Worm (Caenorhabditis elegans): ENCODE data around the gene Y17G7B.20.

Y17G7B.20 gene

ce11 chrII:11980110-11980509 lies 466 bp upstream of the Y17G7B.20 start (continued):
- no peak for TF ChIP-seq nhr-76 (tag; optimal IDR thresholded peaks at IDR 0.05)
- peak; percentile 72 to 83 for TF ChIP-seq lin-35 (GFP tag; optimal IDR thresholded peaks at IDR 0.05)
- peak; percentile 93 for TF ChIP-seq mep-1 (tag; optimal IDR thresholded peaks at IDR 0.05)
- no peak for TF ChIP-seq sptf-1 (tag; optimal IDR thresholded peaks at IDR 0.05)
- TF ChIP-seq hlh-17 (GFP tag; optimal IDR thresholded peaks at IDR 0.05; ENCODE audit: borderline replicate concordance): no peak
- peak; percentile 91 for TF ChIP-seq egl-13 (tag; optimal IDR thresholded peaks at IDR 0.05)
- TF ChIP-seq mef-2 (tag; optimal IDR thresholded peaks at IDR 0.05): peak; percentile 29
- TF ChIP-seq unc-98 (GFP tag; IDR thresholded peaks at IDR 0.05): peak; percentile 22; the same call in 1 of the 2 replicates
- TF ChIP-seq pag-3 (tag; optimal IDR thresholded peaks at IDR 0.05; ENCODE audit: borderline replicate concordance, insufficient read depth): no peak
- TF ChIP-seq hlh-4 (tag; optimal IDR thresholded peaks at IDR 0.05): peak; percentile 61
- peak; percentile 77 for TF ChIP-seq ces-1 (GFP tag; optimal IDR thresholded peaks at IDR 0.05)
- TF ChIP-seq skn-1 (tag; optimal IDR thresholded peaks at IDR 0.05): peak; percentile 80
- no peak for TF ChIP-seq ama-1 (optimal IDR thresholded peaks at IDR 0.05)
- peak; percentile 67 for TF ChIP-seq zip-4 (GFP tag; optimal IDR thresholded peaks at IDR 0.05)
- peak; percentile 88 for TF ChIP-seq isw-1 (GFP tag; IDR thresholded peaks at IDR 0.05)
- TF ChIP-seq nhr-85 (tag): peak; percentile 91
- peak; percentile 61 for TF ChIP-seq nhr-77 (tag; optimal IDR thresholded peaks at IDR 0.05)
- no peak for TF ChIP-seq unc-30 (tag; optimal IDR thresholded peaks at IDR 0.05)
- peak; percentile 94 for TF ChIP-seq nhr-47 (tag; optimal IDR thresholded peaks at IDR 0.05)
- TF ChIP-seq mab-9 (GFP tag; IDR thresholded peaks at IDR 0.05): peak; percentile 80
- peak; percentile 45 for TF ChIP-seq lin-39 (tag; optimal IDR thresholded peaks at IDR 0.05)
- TF ChIP-seq tbx-2 (tag; optimal IDR thresholded peaks at IDR 0.05): peak; percentile 89
- TF ChIP-seq efl-3 (GFP tag; optimal IDR thresholded peaks at IDR 0.05): peak; percentile 47
- peak; percentile 87 for TF ChIP-seq lin-15B (tag; optimal IDR thresholded peaks at IDR 0.05)
- no peak for TF ChIP-seq pqm-1 (tag; optimal IDR thresholded peaks at IDR 0.05)
- peak; percentile 81 for TF ChIP-seq C16A3.4 (tag; optimal IDR thresholded peaks at IDR 0.05)
- peak; percentile 88 to 92 (median 90) for TF ChIP-seq ceh-82 (tag; optimal IDR thresholded peaks at IDR 0.05)
- TF ChIP-seq dsc-1 (tag; optimal IDR thresholded peaks at IDR 0.05): peak; percentile 84
- no peak for TF ChIP-seq tlp-1 (tag; optimal IDR thresholded peaks at IDR 0.05)
- peak; percentile 92 for TF ChIP-seq xbp-1 (tag; optimal IDR thresholded peaks at IDR 0.05)
- peak; percentile 96 for TF ChIP-seq fkh-8 (tag; optimal IDR thresholded peaks at IDR 0.05)
- peak; percentile 75 for TF ChIP-seq elt-2 (tag; optimal IDR thresholded peaks at IDR 0.05)
- peak; percentile 56 for TF ChIP-seq blmp-1 (tag; optimal IDR thresholded peaks at IDR 0.05)
- TF ChIP-seq grh-1 (GFP tag; IDR thresholded peaks at IDR 0.05): peak; percentile 75
- TF ChIP-seq aha-1 (tag; optimal IDR thresholded peaks at IDR 0.05): no peak
- TF ChIP-seq jun-1 (tag; optimal IDR thresholded peaks at IDR 0.05): peak; percentile 71
- TF ChIP-seq efl-1 (optimal IDR thresholded peaks at IDR 0.05): peak; percentile 83 to 90
- TF ChIP-seq efl-1 (GFP tag; optimal IDR thresholded peaks at IDR 0.05 in 1 of 2): peak; percentile 69 to 97
- TF ChIP-seq nhr-19 (GFP tag; conservative IDR thresholded peaks at IDR 0.05): peak; percentile 91
- peak; percentile 33 for TF ChIP-seq irx-1 (tag; optimal IDR thresholded peaks at IDR 0.05)
- no peak for TF ChIP-seq nhr-84 (tag; optimal IDR thresholded peaks at IDR 0.05)
- TF ChIP-seq sup-37 (GFP tag; optimal IDR thresholded peaks at IDR 0.05): no peak
- no peak for TF ChIP-seq zag-1 (tag; optimal IDR thresholded peaks at IDR 0.05)
- TF ChIP-seq snu-23 (GFP tag; optimal IDR thresholded peaks at IDR 0.05): peak; percentile 90
- no peak for TF ChIP-seq nhr-28 (tag; optimal IDR thresholded peaks at IDR 0.05)
- TF ChIP-seq hpl-2 (GFP tag; optimal IDR thresholded peaks at IDR 0.05): no peak
- TF ChIP-seq egl-27 (tag; optimal IDR thresholded peaks at IDR 0.05): no peak
- TF ChIP-seq snpc-4 (tag; optimal IDR thresholded peaks at IDR 0.05): no peak
- peak; percentile 90 for TF ChIP-seq ceh-8 (GFP tag; optimal IDR thresholded peaks at IDR 0.05)
- TF ChIP-seq nhr-90 (tag; optimal IDR thresholded peaks at IDR 0.05; ENCODE audit: poor library complexity): peak; percentile 95
- TF ChIP-seq sox-4 (tag; optimal IDR thresholded peaks at IDR 0.05): peak; percentile 86
- TF ChIP-seq vab-15 (tag; optimal IDR thresholded peaks at IDR 0.05): peak; percentile 77
- TF ChIP-seq lin-14 (GFP tag; optimal IDR thresholded peaks at IDR 0.05): peak; percentile 95
- TF ChIP-seq C34B4.2 (tag; optimal IDR thresholded peaks at IDR 0.05): no peak

Data from whole organism, L1 larva.